Fruit fly (Drosophila melanogaster) whole organism, wandering third instar larva: ENCODE results near the gene CG34134.

Source experiments
- Abd-B ChIP-seq: fragments of >200 bp; optimal IDR thresholded peaks from 2 replicates; lab custom pipeline; 2017; ENCODE audit warnings: missing biosample characterization, missing genetic modification characterization
- CG32264 ChIP-seq: fragments of 200-800 bp; sonication (Bioruptor generic); optimal IDR thresholded peaks from 2 replicates; lab custom pipeline; 2016; ENCODE audit warnings: missing biosample characterization, missing genetic modification characterization
- CG9705 ChIP-seq: fragments of 200-800 bp; sonication (Bioruptor generic); optimal IDR thresholded peaks from 2 replicates; lab custom pipeline; 2018; ENCODE audit warnings: missing biosample characterization, mild to moderate bottlenecking, missing genetic modification characterization
- CrebA ChIP-seq: fragments of 200-800 bp; sonication (Bioruptor generic); optimal IDR thresholded peaks from 2 replicates; lab custom pipeline; 2016; ENCODE audit warnings: missing biosample characterization, mild to moderate bottlenecking, missing genetic modification characterization, borderline replicate concordance
- Dfd ChIP-seq: fragments of >200 bp; optimal IDR thresholded peaks from 2 replicates; lab custom pipeline; 2017; ENCODE audit warnings: missing biosample characterization, missing genetic modification characterization
- Dif ChIP-seq: fragments of 200-275, 200-300 bp; sonication (Bioruptor generic); optimal IDR thresholded peaks from 2 replicates; lab custom pipeline; 2018; ENCODE audit warnings: missing biosample characterization, missing genetic modification characterization; ENCODE audit not compliant: partially characterized antibody
- GATAd ChIP-seq: sonication (Bioruptor generic); optimal IDR thresholded peaks from 2 replicates; lab custom pipeline; 2016; ENCODE audit warnings: missing biosample characterization, missing genetic modification characterization
- HLH106 ChIP-seq: fragments of 200-800 bp; optimal IDR thresholded peaks from 3 replicates; lab custom pipeline; 2019; ENCODE audit warnings: missing biosample characterization, mild to moderate bottlenecking, missing genetic modification characterization, moderate library complexity
- Hnf4 ChIP-seq: fragments of 200-800 bp; sonication (Bioruptor generic); optimal IDR thresholded peaks from 2 replicates; lab custom pipeline; 2016; ENCODE audit warnings: missing biosample characterization, mild to moderate bottlenecking, missing genetic modification characterization
- Hr78 ChIP-seq: fragments of >200 bp; optimal IDR thresholded peaks from 2 replicates; lab custom pipeline; 2017; ENCODE audit warnings: missing biosample characterization, missing genetic modification characterization
- Hr83 ChIP-seq: fragments of 200-300 bp; sonication (Bioruptor generic); optimal IDR thresholded peaks from 2 replicates; lab custom pipeline; 2016; ENCODE audit warnings: missing biosample characterization, mild to moderate bottlenecking, missing genetic modification characterization, moderate library complexity; ENCODE audit not compliant: poor library complexity, severe bottlenecking
- Jra ChIP-seq: sonication (Bioruptor generic); optimal IDR thresholded peaks from 2 replicates; lab custom pipeline; 2016; ENCODE audit warnings: missing biosample characterization, missing genetic modification characterization
- Mio ChIP-seq: sonication (Bioruptor generic); optimal IDR thresholded peaks from 2 replicates; lab custom pipeline; 2016; ENCODE audit warnings: missing biosample characterization, missing genetic modification characterization
- Myc ChIP-seq: fragments of >200 bp; optimal IDR thresholded peaks from 2 replicates; lab custom pipeline; 2017
- N ChIP-seq: fragments of >200 bp; optimal IDR thresholded peaks from 2 replicates; lab custom pipeline; 2018; ENCODE audit warnings: missing biosample characterization, missing external identifiers, missing genetic modification characterization
- OdsH ChIP-seq: fragments of 200-800 bp; sonication (Bioruptor generic); optimal IDR thresholded peaks from 2 replicates; lab custom pipeline; 2016; ENCODE audit warnings: missing biosample characterization, mild to moderate bottlenecking, missing genetic modification characterization
- Rel ChIP-seq, 2 experiments: fragments of 200-800 bp; sonication (Bioruptor generic) in 1 of 2; optimal IDR thresholded peaks; 2 replicates in 1 of 2; 3 replicates in 1 of 2; lab custom pipeline; 2016 to 2019; ENCODE audit warnings: mild to moderate bottlenecking in 2 of 2, missing biosample characterization in 2 of 2, missing genetic modification characterization in 2 of 2, moderate library complexity in 1 of 2
- Sp1 ChIP-seq: fragments of 200-800 bp; sonication (Bioruptor generic); optimal IDR thresholded peaks from 3 replicates; lab custom pipeline; 2019; ENCODE audit warnings: missing biosample characterization, mild to moderate bottlenecking, missing genetic modification characterization, moderate library complexity
- Vsx2 ChIP-seq: fragments of 200-300, 225-300 bp; sonication (Bioruptor generic); optimal IDR thresholded peaks from 2 replicates; lab custom pipeline; 2018; ENCODE audit warnings: missing biosample characterization, missing genetic modification characterization; ENCODE audit not compliant: partially characterized antibody
- br ChIP-seq: fragments of 200-800 bp; sonication (Bioruptor generic); optimal IDR thresholded peaks from 2 replicates; lab custom pipeline; 2016; ENCODE audit warnings: missing biosample characterization, missing genetic modification characterization
- brk ChIP-seq: fragments of 200-800 bp; sonication (Bioruptor generic); optimal IDR thresholded peaks from 2 replicates; lab custom pipeline; 2016; ENCODE audit warnings: missing biosample characterization, mild to moderate bottlenecking, missing genetic modification characterization
- dl ChIP-seq, 2 experiments: fragments of 175-275, 200-275 bp in 1 of 2; fragments of 200-275 bp in 1 of 2; sonication (Bioruptor generic); optimal IDR thresholded peaks; lab custom pipeline; 2018; ENCODE audit warnings: mild to moderate bottlenecking in 2 of 2, missing biosample characterization in 2 of 2, missing genetic modification characterization in 2 of 2, moderate library complexity in 2 of 2; ENCODE audit not compliant: partially characterized antibody in 2 of 2, insufficient read depth in 1 of 2
- dmrt93B ChIP-seq: fragments of 200-800 bp; sonication (Bioruptor generic); optimal IDR thresholded peaks from 2 replicates; lab custom pipeline; 2018; ENCODE audit warnings: missing biosample characterization, mild to moderate bottlenecking, missing genetic modification characterization
- dsf ChIP-seq: sonication (Bioruptor generic); optimal IDR thresholded peaks from 2 replicates; lab custom pipeline; 2016; ENCODE audit warnings: missing biosample characterization, missing genetic modification characterization, borderline replicate concordance
- ey ChIP-seq: fragments of 200-800 bp; sonication (Bioruptor generic); optimal IDR thresholded peaks from 2 replicates; lab custom pipeline; 2016; ENCODE audit warnings: missing biosample characterization, missing genetic modification characterization
- foxo ChIP-seq, 2 experiments: fragments of 200-800 bp; sonication (Bioruptor generic); optimal IDR thresholded peaks; 2 replicates in 1 of 2; 3 replicates in 1 of 2; lab custom pipeline; 2016 to 2017; ENCODE audit warnings: missing biosample characterization in 2 of 2, missing genetic modification characterization in 2 of 2
- fru ChIP-seq: fragments of 200-800 bp; sonication (Bioruptor generic); optimal IDR thresholded peaks from 3 replicates; lab custom pipeline; 2016; ENCODE audit warnings: missing biosample characterization, mild to moderate bottlenecking, missing genetic modification characterization
- h ChIP-seq: fragments of 200-800 bp; sonication (Bioruptor generic); optimal IDR thresholded peaks from 3 replicates; lab custom pipeline; 2016; ENCODE audit warnings: missing biosample characterization, mild to moderate bottlenecking, missing genetic modification characterization
- jim ChIP-seq: fragments of 175-275, 200-325 bp; sonication (Bioruptor generic); optimal IDR thresholded peaks from 2 replicates; lab custom pipeline; 2016; ENCODE audit warnings: missing biosample characterization, mild to moderate bottlenecking, missing genetic modification characterization
- lola ChIP-seq: fragments of >200 bp; optimal IDR thresholded peaks from 2 replicates; lab custom pipeline; 2017; ENCODE audit warnings: missing biosample characterization, missing genetic modification characterization
- pan ChIP-seq: fragments of >200 bp; optimal IDR thresholded peaks from 2 replicates; lab custom pipeline; 2017
- psq ChIP-seq: fragments of 200-800 bp; sonication (Bioruptor generic); optimal IDR thresholded peaks from 3 replicates; lab custom pipeline; 2017; ENCODE audit warnings: missing biosample characterization, mild to moderate bottlenecking, missing genetic modification characterization, moderate library complexity
- rgr ChIP-seq: fragments of 200-800 bp; sonication (Bioruptor generic); optimal IDR thresholded peaks from 3 replicates; lab custom pipeline; 2016; ENCODE audit warnings: missing biosample characterization, mild to moderate bottlenecking, missing genetic modification characterization
- sage ChIP-seq: fragments of 200-800 bp; sonication (Bioruptor generic); optimal IDR thresholded peaks from 2 replicates; lab custom pipeline; 2016; ENCODE audit warnings: missing biosample characterization, mild to moderate bottlenecking, missing genetic modification characterization
- sv ChIP-seq: fragments of 200-800 bp; sonication (Bioruptor generic); optimal IDR thresholded peaks from 3 replicates; lab custom pipeline; 2016; ENCODE audit warnings: missing biosample characterization, missing genetic modification characterization
- tai ChIP-seq: sonication (Bioruptor generic); optimal IDR thresholded peaks from 2 replicates; lab custom pipeline; 2016; ENCODE audit warnings: missing biosample characterization, missing genetic modification characterization
- usp ChIP-seq: fragments of >200 bp; optimal IDR thresholded peaks from 2 replicates; lab custom pipeline; 2017; ENCODE audit warnings: missing biosample characterization, missing genetic modification characterization
- woc ChIP-seq: sonication (Bioruptor generic); optimal IDR thresholded peaks from 2 replicates; lab custom pipeline; 2016; ENCODE audit warnings: missing biosample characterization, mild to moderate bottlenecking, missing genetic modification characterization

CG34134 gene

dm6 chr2L:8230255-8230654, 39.7 kb upstream of the CG34134 start:
- TF ChIP-seq OdsH (GFP tag; lab: Kevin White, UChicago) (peak; percentile 5), usp (GFP tag; lab: Kevin White, UChicago) (no peak)

- TF ChIP-seq GATAd (GFP tag; lab: Kevin White, UChicago) (no peak), psq (peak; percentile 50), dl (GFP tag; optimal IDR thresholded peaks at IDR 0.05; lab: Kevin White, UChicago; ENCODE audit: insufficient read depth in 1 of 2, partially characterized antibody in 2 of 2) (no peak), Jra (GFP tag; lab: Kevin White, UChicago) (peak; percentile 20), Dfd (GFP tag; lab: Kevin White, UChicago) (no peak), Hnf4 (peak; percentile 66), foxo (GFP tag; optimal IDR thresholded peaks at IDR 0.05; lab: Kevin White, UChicago) (peak in 1 of 2 experiments; percentile 81), Hr78 (no peak), br (GFP tag; lab: Kevin White, UChicago) (peak; percentile 74), h (peak; percentile 84), brk (GFP tag; lab: Kevin White, UChicago) (no peak), ey (GFP tag; lab: Kevin White, UChicago) (peak; percentile 64), rgr (peak; percentile 67), N (GFP tag; lab: Kevin White, UChicago) (no peak), Myc (lab: Kevin White, UChicago) (no peak), dmrt93B (GFP tag; lab: Kevin White, UChicago) (peak; percentile 18), CG9705 (no peak), Dif (GFP tag; lab: Kevin White, UChicago) (no peak), tai (GFP tag; lab: Kevin White, UChicago) (no peak), Rel (GFP tag; optimal IDR thresholded peaks at IDR 0.05; lab: Kevin White, UChicago) (no peak), Rel (tag; optimal IDR thresholded peaks at IDR 0.05; lab: Kevin White, UChicago) (no peak), Abd-B (GFP tag; lab: Kevin White, UChicago) (no peak), CrebA (GFP tag; lab: Kevin White, UChicago) (no peak), sv (GFP tag; lab: Kevin White, UChicago) (no peak), dsf (GFP tag; lab: Kevin White, UChicago) (no peak), usp (GFP tag; lab: Kevin White, UChicago) (no peak), jim (GFP tag; lab: Kevin White, UChicago) (no peak), OdsH (GFP tag; lab: Kevin White, UChicago) (peak; percentile 68), pan (lab: Kevin White, UChicago) (no peak), lola (GFP tag; lab: Kevin White, UChicago) (no peak), woc (GFP tag; lab: Kevin White, UChicago) (peak; percentile 34), Hr83 (GFP tag; lab: Kevin White, UChicago) (no peak), HLH106 (tag; lab: Kevin White, UChicago) (peak; percentile 66), fru (GFP tag; lab: Kevin White, UChicago) (peak; percentile 76), sage (GFP tag; lab: Kevin White, UChicago) (peak; percentile 46), Sp1 (GFP tag; lab: Kevin White, UChicago) (peak; percentile 62), CG32264 (peak; percentile 48), Mio (GFP tag; lab: Kevin White, UChicago) (no peak), Vsx2 (GFP tag; lab: Kevin White, UChicago) (no peak)
Measured at dm6 chr2L:8229628-8230027, 39.0 kb upstream of the CG34134 start.

DNA sequence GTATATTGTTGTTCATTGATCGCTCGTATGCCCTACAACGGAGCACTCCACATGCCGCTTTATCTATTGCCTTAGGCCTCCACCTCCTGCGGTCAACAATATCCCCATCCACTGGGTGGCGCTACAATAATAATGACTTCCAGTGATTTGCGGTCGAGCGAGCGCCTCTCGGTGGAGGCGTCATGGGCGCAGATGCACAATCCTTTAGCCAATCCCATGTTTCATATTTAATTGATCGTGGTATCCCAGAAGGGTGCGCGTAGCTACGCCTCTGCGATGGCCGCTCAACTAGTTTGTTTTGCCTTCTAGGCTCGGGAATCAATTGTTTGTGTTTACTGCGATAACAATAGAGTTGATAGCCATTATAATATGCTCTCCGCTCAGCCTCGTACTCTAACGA, 38.6 kb upstream of the CG34134 start:
- TF ChIP-seq Dfd (GFP tag; lab: Kevin White, UChicago), result no peak
- no peak for TF ChIP-seq CG32264
- TF ChIP-seq Hr78, result no peak
- no peak for TF ChIP-seq Abd-B (GFP tag; lab: Kevin White, UChicago)
- no peak for TF ChIP-seq N (GFP tag; lab: Kevin White, UChicago)
